Worm (Caenorhabditis elegans) whole organism, L2 larva: Measurements from ENCODE around the gene mbf-1.

Experiments used
- F13H6.1 ChIP-seq: sonication (generic microtip); optimal IDR thresholded peaks from 2 replicates; lab custom pipeline; 2016; ENCODE audit warnings: missing genetic modification characterization, missing compliant biosample characterization
- R02D3.7 ChIP-seq: fragments of 150-350 bp; optimal IDR thresholded peaks from 2 replicates; lab custom pipeline; 2014; ENCODE audit warnings: missing biosample characterization, missing genetic modification characterization
- Y55F3AM.14 ChIP-seq: fragments of 200-800 bp; sonication (Bioruptor generic); optimal IDR thresholded peaks from 2 replicates; lab custom pipeline; 2018; ENCODE audit warnings: mild to moderate bottlenecking, missing genetic modification characterization, missing compliant biosample characterization
- ZK546.5 ChIP-seq: sonication (generic microtip); optimal IDR thresholded peaks from 2 replicates; lab custom pipeline; 2017; ENCODE audit warnings: missing biosample characterization, missing genetic modification characterization
- ama-1 ChIP-seq: fragments of 150-350 bp; optimal IDR thresholded peaks from 2 replicates; lab custom pipeline; 2018; ENCODE audit warnings: inconsistent platforms
- blmp-1 ChIP-seq: sonication (generic microtip); optimal IDR thresholded peaks from 2 replicates; lab custom pipeline; 2017; ENCODE audit warnings: missing genetic modification characterization, mild to moderate bottlenecking, missing compliant biosample characterization, antibody characterized with exemption, moderate library complexity; ENCODE audit not compliant: insufficient read depth
- ceh-16 ChIP-seq: fragments of 150-350 bp; optimal IDR thresholded peaks from 2 replicates; lab custom pipeline; 2014; ENCODE audit warnings: missing biosample characterization, missing genetic modification characterization
- ceh-82 ChIP-seq: fragments of 150-350 bp; optimal IDR thresholded peaks from 2 replicates; lab custom pipeline; 2014; ENCODE audit warnings: missing biosample characterization, missing genetic modification characterization
- crh-2 ChIP-seq: sonication (generic microtip); optimal IDR thresholded peaks from 2 replicates; lab custom pipeline; 2017; ENCODE audit warnings: missing biosample characterization, missing genetic modification characterization
- dmd-4 ChIP-seq: sonication (generic microtip); optimal IDR thresholded peaks from 2 replicates; lab custom pipeline; 2017; ENCODE audit warnings: missing biosample characterization, missing genetic modification characterization
- elt-1 ChIP-seq: fragments of 150-350 bp; optimal IDR thresholded peaks from 2 replicates; lab custom pipeline; 2014; ENCODE audit warnings: missing biosample characterization, missing genetic modification characterization
- elt-3 ChIP-seq: sonication (generic microtip); optimal IDR thresholded peaks from 2 replicates; lab custom pipeline; 2017; ENCODE audit warnings: missing biosample characterization, missing genetic modification characterization
- fos-1 ChIP-seq: fragments of 150-350 bp; optimal IDR thresholded peaks from 2 replicates; lab custom pipeline; 2014; ENCODE audit warnings: missing biosample characterization, missing genetic modification characterization
- gmeb-1 ChIP-seq: fragments of 150-350 bp; optimal IDR thresholded peaks from 2 replicates; lab custom pipeline; 2014; ENCODE audit warnings: missing biosample characterization, missing genetic modification characterization
- lin-11 ChIP-seq: fragments of 150-350 bp; sonication (generic microtip); optimal IDR thresholded peaks from 2 replicates; lab custom pipeline; 2014; ENCODE audit warnings: missing biosample characterization, missing genetic modification characterization, inconsistent platforms, mixed read lengths
- lin-13 ChIP-seq: fragments of 150-350 bp; optimal IDR thresholded peaks from 2 replicates; lab custom pipeline; 2014; ENCODE audit warnings: missing biosample characterization, missing genetic modification reagents, missing genetic modification characterization
- lsy-2 ChIP-seq, 2 experiments: fragments of 150-350 bp in 1 of 2; sonication (generic microtip) in 1 of 2; optimal IDR thresholded peaks; 2 replicates each; lab custom pipeline; 2014 to 2017; ENCODE audit warnings: missing biosample characterization in 2 of 2, missing genetic modification characterization in 2 of 2
- mab-5 ChIP-seq: fragments of 150-350 bp; optimal IDR thresholded peaks from 2 replicates; lab custom pipeline; 2014; ENCODE audit warnings: missing biosample characterization, missing genetic modification characterization
- mbf-1 ChIP-seq: sonication (generic microtip); optimal IDR thresholded peaks from 2 replicates; lab custom pipeline; 2017; ENCODE audit warnings: missing biosample characterization, missing genetic modification characterization
- mdl-1 ChIP-seq, 2 experiments: fragments of 150-350 bp in 1 of 2; sonication (generic microtip) in 1 of 2; optimal IDR thresholded peaks; 2 replicates each; lab custom pipeline; 2017; ENCODE audit warnings: missing biosample characterization in 2 of 2, missing genetic modification characterization in 2 of 2
- nhr-11 ChIP-seq: fragments of 150-350 bp; optimal IDR thresholded peaks from 2 replicates; lab custom pipeline; 2014; ENCODE audit warnings: missing biosample characterization, missing genetic modification characterization
- nhr-12 ChIP-seq: fragments of 150-350 bp; optimal IDR thresholded peaks from 2 replicates; lab custom pipeline; 2014; ENCODE audit warnings: missing biosample characterization, missing genetic modification characterization
- nhr-129 ChIP-seq: fragments of 150-350 bp; optimal IDR thresholded peaks from 2 replicates; lab custom pipeline; 2014; ENCODE audit warnings: missing biosample characterization, missing genetic modification characterization
- nhr-21 ChIP-seq: fragments of 150-350 bp; optimal IDR thresholded peaks from 2 replicates; lab custom pipeline; 2014; ENCODE audit warnings: missing biosample characterization, missing genetic modification characterization
- nhr-237 ChIP-seq: fragments of 150-350 bp; optimal IDR thresholded peaks from 2 replicates; lab custom pipeline; 2014; ENCODE audit warnings: missing biosample characterization, missing genetic modification characterization
- nhr-25 ChIP-seq: fragments of 150-350 bp; sonication (generic microtip); optimal IDR thresholded peaks from 3 replicates; lab custom pipeline; 2014; ENCODE audit warnings: missing biosample characterization, missing genetic modification characterization
- nhr-77 ChIP-seq: fragments of 150-350 bp; optimal IDR thresholded peaks from 2 replicates; lab custom pipeline; 2014; ENCODE audit warnings: missing biosample characterization, missing genetic modification characterization
- sem-4 ChIP-seq: fragments of 150-350 bp; optimal IDR thresholded peaks from 2 replicates; lab custom pipeline; 2014; ENCODE audit warnings: missing biosample characterization, missing genetic modification reagents, missing genetic modification characterization
- skn-1 ChIP-seq: sonication (generic microtip); optimal IDR thresholded peaks from 2 replicates; lab custom pipeline; 2017; ENCODE audit warnings: missing biosample characterization, missing genetic modification characterization
- sma-3 ChIP-seq: sonication (generic microtip); optimal IDR thresholded peaks from 2 replicates; lab custom pipeline; 2016; ENCODE audit warnings: missing genetic modification reagents, missing genetic modification characterization, missing compliant biosample characterization
- sma-9 ChIP-seq, 2 experiments: fragments of 150-350 bp in 1 of 2; sonication (generic microtip) in 1 of 2; optimal IDR thresholded peaks; 2 replicates each; lab custom pipeline; 2014 to 2016; ENCODE audit warnings: missing genetic modification characterization in 2 of 2, mild to moderate bottlenecking in 1 of 2, missing biosample characterization in 1 of 2, missing compliant biosample characterization in 1 of 2, missing genetic modification reagents in 1 of 2, moderate library complexity in 1 of 2
- unc-39 ChIP-seq: fragments of 150-350 bp; optimal IDR thresholded peaks from 2 replicates; lab custom pipeline; 2014; ENCODE audit warnings: missing biosample characterization, missing genetic modification characterization
- unc-55 ChIP-seq: fragments of 150-350 bp; sonication (generic microtip); optimal IDR thresholded peaks from 3 replicates; lab custom pipeline; 2014; ENCODE audit warnings: missing biosample characterization, missing genetic modification reagents, missing genetic modification characterization
- unc-62 ChIP-seq: fragments of 150-350 bp; optimal IDR thresholded peaks from 2 replicates; lab custom pipeline; 2014; ENCODE audit warnings: missing biosample characterization, missing genetic modification reagents, missing genetic modification characterization
- zag-1 ChIP-seq: fragments of 150-350 bp; optimal IDR thresholded peaks from 2 replicates; lab custom pipeline; 2014; ENCODE audit warnings: missing biosample characterization, missing genetic modification characterization
- ztf-11 ChIP-seq: sonication (generic microtip); optimal IDR thresholded peaks from 2 replicates; lab custom pipeline; 2017; ENCODE audit warnings: missing biosample characterization, missing genetic modification characterization
- ztf-4 ChIP-seq: fragments of 150-350 bp; optimal IDR thresholded peaks from 2 replicates; lab custom pipeline; 2014; ENCODE audit warnings: missing biosample characterization, missing genetic modification characterization

The mbf-1 gene

ce11 chrIV:11510664-11511063 lies 30.5 kb upstream of the mbf-1 start, which contains the start of gene M04B2.6:
Gene M04B2.6, minus strand, starts transcription at chrIV:11510764.
- TF ChIP-seq nhr-237 (tag; lab: Kevin White, UChicago), result no peak
- no peak for TF ChIP-seq sma-3 (GFP tag; lab: Kevin White, UChicago)
- no peak for TF ChIP-seq unc-62
- no peak for TF ChIP-seq unc-39 (tag; lab: Kevin White, UChicago)
- no peak for TF ChIP-seq F13H6.1
- TF ChIP-seq ceh-16 (tag; lab: Kevin White, UChicago), result no peak
- TF ChIP-seq ama-1 (lab: Kevin White, UChicago), result no peak
- no peak for TF ChIP-seq unc-55 (GFP tag; lab: Kevin White, UChicago)
- TF ChIP-seq Y55F3AM.14 (GFP tag; lab: Kevin White, UChicago), result no peak
- no peak for TF ChIP-seq lsy-2 (tag; optimal IDR thresholded peaks at IDR 0.05; lab: Kevin White, UChicago)
- no peak for TF ChIP-seq nhr-11 (tag; lab: Kevin White, UChicago)
- no peak for TF ChIP-seq zag-1 (tag; lab: Kevin White, UChicago)
- TF ChIP-seq mdl-1 (tag; optimal IDR thresholded peaks at IDR 0.05; lab: Kevin White, UChicago), result no peak
- TF ChIP-seq mbf-1 (tag; lab: Kevin White, UChicago), result no peak
- TF ChIP-seq ceh-82 (tag; lab: Kevin White, UChicago), result no peak
- TF ChIP-seq elt-1, result no peak
- TF ChIP-seq gmeb-1, result no peak
- TF ChIP-seq R02D3.7 (tag; lab: Kevin White, UChicago), result no peak
- TF ChIP-seq ZK546.5 (tag; lab: Kevin White, UChicago), result no peak
- TF ChIP-seq blmp-1, result no peak

ce11 chrIV:11504416-11504815 lies 24.2 kb upstream of the mbf-1 start, which contains the start of gene twk-25:
Gene twk-25, plus strand, starts transcription at chrIV:11504716.
- TF ChIP-seq F13H6.1 (no peak), sem-4 (tag; lab: Kevin White, UChicago) (no peak), ceh-82 (tag; lab: Kevin White, UChicago) (no peak), sma-9 (GFP tag; optimal IDR thresholded peaks at IDR 0.05; lab: Kevin White, UChicago) (no peak), sma-9 (tag; optimal IDR thresholded peaks at IDR 0.05; lab: Kevin White, UChicago) (no peak), ztf-11 (tag; lab: Kevin White, UChicago) (no peak)

DNA sequence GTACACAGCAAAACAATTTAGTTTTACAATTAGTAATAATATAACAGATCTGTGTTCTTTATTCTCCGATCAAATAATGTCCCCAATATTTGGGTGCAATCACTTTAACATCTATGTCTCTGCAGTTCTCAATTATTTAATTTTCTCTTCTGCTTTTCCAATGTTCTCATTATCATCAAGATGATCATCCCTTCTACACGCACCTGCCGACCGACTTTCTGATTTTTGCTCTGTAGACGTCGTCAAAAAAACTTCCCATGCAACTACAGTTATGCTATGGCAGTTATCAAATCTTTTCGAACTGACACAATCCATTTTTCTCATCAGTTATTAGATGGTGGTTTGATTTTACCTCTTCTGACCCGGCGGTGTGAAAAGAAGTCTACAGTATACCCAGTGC lies 23.5 kb upstream of the mbf-1 start:
- TF ChIP-seq skn-1 (no peak), nhr-25 (tag; lab: Kevin White, UChicago) (peak; percentile 14), sma-9 (GFP tag; optimal IDR thresholded peaks at IDR 0.05; lab: Kevin White, UChicago) (peak; percentile 89), sma-9 (tag; optimal IDR thresholded peaks at IDR 0.05; lab: Kevin White, UChicago) (no peak), fos-1 (tag; lab: Kevin White, UChicago) (peak; percentile 16), nhr-21 (tag; lab: Kevin White, UChicago) (peak; percentile 38), blmp-1 (peak; percentile 41), Y55F3AM.14 (GFP tag; lab: Kevin White, UChicago) (no peak), crh-2 (peak; percentile 27), mbf-1 (tag; lab: Kevin White, UChicago) (no peak)

DNA sequence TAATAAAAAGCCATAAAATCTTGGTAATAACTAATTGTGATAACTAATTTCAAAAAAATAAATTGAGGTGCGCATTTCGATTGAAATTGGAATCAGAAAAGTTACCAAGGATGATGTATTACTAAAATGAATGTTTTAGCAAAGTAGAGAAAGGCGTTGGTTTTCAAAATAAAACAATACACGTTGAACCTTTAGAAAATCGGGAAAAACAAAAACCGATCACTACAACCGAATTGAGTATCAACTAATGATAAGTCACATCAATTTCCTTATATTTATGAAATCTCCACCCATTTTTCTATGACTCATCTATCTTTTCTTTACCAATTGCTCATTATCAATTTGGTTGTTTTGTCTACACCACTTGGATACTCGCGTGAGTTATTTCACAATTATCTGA lies 20.3 kb upstream of the mbf-1 start, which contains the start of gene H21P03.10:
TSS of gene H21P03.10 (plus strand) at position 301 of the 400 bp plus-strand sequence.
- TF ChIP-seq unc-62 (no peak), nhr-21 (tag; lab: Kevin White, UChicago) (no peak), lin-11 (tag; lab: Kevin White, UChicago) (no peak), lin-13 (no peak), nhr-77 (tag; lab: Kevin White, UChicago) (no peak), zag-1 (tag; lab: Kevin White, UChicago) (no peak), mab-5 (tag; lab: Kevin White, UChicago) (no peak), nhr-237 (tag; lab: Kevin White, UChicago) (no peak), F13H6.1 (no peak), R02D3.7 (tag; lab: Kevin White, UChicago) (no peak), lsy-2 (tag; optimal IDR thresholded peaks at IDR 0.05; lab: Kevin White, UChicago) (no peak), nhr-129 (tag; lab: Kevin White, UChicago) (no peak), ama-1 (lab: Kevin White, UChicago) (no peak)
- TF ChIP-seq, all 48 proteins: peak for 0

ce11 chrIV:11498169-11498568 lies 18.0 kb upstream of the mbf-1 start, which contains the start of gene sms-1:
Gene sms-1, minus strand, starts transcription at chrIV:11498174.
- TF ChIP-seq fos-1 (tag; lab: Kevin White, UChicago) (no peak), nhr-12 (tag; lab: Kevin White, UChicago) (no peak), dmd-4 (tag; lab: Kevin White, UChicago) (no peak), lsy-2 (tag; optimal IDR thresholded peaks at IDR 0.05; lab: Kevin White, UChicago) (no peak), ztf-4 (no peak), ceh-16 (tag; lab: Kevin White, UChicago) (no peak), sem-4 (tag; lab: Kevin White, UChicago) (no peak), elt-3 (tag; lab: Kevin White, UChicago) (no peak), nhr-21 (tag; lab: Kevin White, UChicago) (no peak)
